Worm (Caenorhabditis elegans) whole organism, early embryonic: ENCODE measurements around the gene Y56A3A.30.

Experiments
- B0310.2 ChIP-seq: sonication (generic microtip); optimal IDR thresholded peaks from 2 replicates; lab custom pipeline; 2016; ENCODE audit warnings: mild to moderate bottlenecking, missing genetic modification characterization, missing compliant biosample characterization
- F13C5.2 ChIP-seq: sonication (generic microtip); optimal IDR thresholded peaks from 2 replicates; lab custom pipeline; 2017; ENCODE audit warnings: mild to moderate bottlenecking, missing genetic modification characterization, inconsistent platforms, missing compliant biosample characterization
- ama-1 ChIP-seq: fragments of 150-350 bp; optimal IDR thresholded peaks from 2 replicates; lab custom pipeline; 2014
- ceh-13 ChIP-seq: fragments of 200-800 bp; sonication (Bioruptor generic); optimal IDR thresholded peaks from 2 replicates; lab custom pipeline; 2018; ENCODE audit warnings: mild to moderate bottlenecking, missing genetic modification characterization, missing compliant biosample characterization
- ets-7 ChIP-seq: sonication (generic microtip); optimal IDR thresholded peaks from 2 replicates; lab custom pipeline; 2016; ENCODE audit warnings: missing genotype, missing genetic modification characterization, missing compliant biosample characterization
- flt-1 ChIP-seq: fragments of 200-800 bp; sonication (Bioruptor generic); IDR thresholded peaks from 2 replicates; pipeline ENCODE4 v1.3.6; 2022; ENCODE audit warnings: missing genetic modification characterization, missing compliant biosample characterization
- hnd-1 ChIP-seq: sonication (generic microtip); optimal IDR thresholded peaks from 2 replicates; lab custom pipeline; 2016; ENCODE audit warnings: missing genetic modification characterization, missing compliant biosample characterization
- pes-1 ChIP-seq: fragments of 200-800 bp; sonication (Bioruptor generic); IDR thresholded peaks from 2 replicates; pipeline ENCODE4 v1.3.6; 2022; ENCODE audit warnings: missing genetic modification reagents, missing genetic modification characterization, missing compliant biosample characterization
- tbx-11 ChIP-seq: fragments of 200-800 bp; sonication (Bioruptor generic); IDR thresholded peaks from 2 replicates; pipeline ENCODE4 v1.3.6; 2022; ENCODE audit warnings: missing genetic modification characterization, missing compliant biosample characterization
- tbx-37 ChIP-seq: fragments of 200-800 bp; sonication (Bioruptor generic); conservative IDR thresholded peaks from 2 replicates; pipeline ENCODE4 v1.3.6; 2022; ENCODE audit warnings: missing genetic modification reagents, missing genetic modification characterization, missing compliant biosample characterization
- tra-4 ChIP-seq: sonication (generic microtip); optimal IDR thresholded peaks from 2 replicates; lab custom pipeline; 2017; ENCODE audit warnings: missing genetic modification characterization, missing compliant biosample characterization

DNA sequence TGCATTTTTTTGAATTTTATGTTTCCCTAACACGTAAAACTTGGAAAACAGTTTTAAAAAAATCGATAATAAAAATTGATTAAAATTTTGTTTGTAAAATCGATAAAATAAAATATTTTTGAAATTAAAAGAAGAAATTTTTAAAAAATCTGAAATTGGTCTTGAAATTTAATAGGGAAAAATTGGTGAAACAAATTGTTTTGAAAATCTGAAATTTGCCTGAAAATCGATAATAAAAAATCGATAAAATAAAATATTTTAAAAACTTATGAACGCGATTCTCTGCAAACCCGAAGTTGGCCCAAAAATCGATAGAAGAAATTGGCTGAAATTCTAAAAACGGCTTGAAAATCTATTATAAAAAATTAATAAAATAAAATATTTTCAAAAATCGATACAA is 34.9 kb upstream of the Y56A3A.30 start:
- TF ChIP-seq ama-1 (lab: Kevin White, UChicago) (no peak), B0310.2 (tag; lab: Kevin White, UChicago) (no peak), ceh-13 (GFP tag; lab: Kevin White, UChicago) (no peak), F13C5.2 (tag; lab: Kevin White, UChicago) (no peak), tbx-37 (GFP tag; lab: Robert Waterston, UW) (no peak), hnd-1 (tag; lab: Kevin White, UChicago) (no peak), flt-1 (GFP tag; lab: Robert Waterston, UW) (no peak), pes-1 (GFP tag; lab: Robert Waterston, UW) (no peak), tra-4 (tag; lab: Kevin White, UChicago) (no peak), ets-7 (tag; lab: Kevin White, UChicago) (no peak), tbx-11 (GFP tag; lab: Robert Waterston, UW) (no peak)
